Worm (Caenorhabditis elegans): ENCODE data around the gene snap-29.

DNA sequence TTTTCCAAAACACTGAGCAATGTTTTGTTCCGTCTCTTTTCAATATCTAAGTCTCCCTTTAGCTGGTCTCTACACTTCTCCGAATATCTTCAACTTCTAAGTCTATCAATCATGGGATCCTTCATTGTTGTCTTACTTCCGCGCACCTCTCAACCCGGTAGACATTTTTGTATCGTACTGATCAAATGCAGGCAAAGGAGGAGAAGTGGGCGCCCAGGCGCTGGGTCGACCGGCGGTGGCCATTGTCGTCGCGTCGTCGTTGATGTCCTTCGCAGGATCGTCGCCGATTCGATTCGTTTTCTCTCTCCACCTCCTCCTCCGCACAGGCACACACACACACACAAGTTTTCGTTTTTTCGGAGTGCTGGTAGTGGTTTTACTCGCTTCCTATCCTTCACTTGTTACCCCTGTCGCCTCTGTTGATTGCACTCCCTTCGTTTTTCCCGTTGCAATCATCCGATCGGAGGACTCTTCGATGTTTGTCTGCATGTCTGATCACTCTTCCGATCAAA is 25.4 kb downstream of the snap-29 start:
- no peak for TF ChIP-seq fkh-10 (GFP tag; optimal IDR thresholded peaks at IDR 0.05)
- no peak for TF ChIP-seq fkh-6 (tag; optimal IDR thresholded peaks at IDR 0.05)
- no peak for TF ChIP-seq npax-4 (tag; optimal IDR thresholded peaks at IDR 0.05)
- no peak for TF ChIP-seq madf-2 (tag; optimal IDR thresholded peaks at IDR 0.05)
- TF ChIP-seq hlh-15 (tag; optimal IDR thresholded peaks at IDR 0.05): no peak
- TF ChIP-seq elt-2 (tag; optimal IDR thresholded peaks at IDR 0.05): no peak
